Fruit fly (Drosophila melanogaster) whole organism, embryonic: ENCODE data around the gene CG15515.

ENCODE experiments used
- B-H1 ChIP-seq: fragments of 200-800 bp; sonication (Bioruptor generic); IDR thresholded peaks from 3 replicates; pipeline ENCODE4 v1.3.6; 2022; ENCODE audit warnings: missing biosample characterization, missing genetic modification characterization
- BEAF-32 ChIP-seq: fragments of 200-800 bp; sonication (Bioruptor generic); optimal IDR thresholded peaks from 3 replicates; lab custom pipeline; 2017; ENCODE audit warnings: missing biosample characterization, missing genetic modification characterization, mild to moderate bottlenecking, moderate library complexity, missing genetic modification reagents
- CG10274 ChIP-seq: fragments of 200-800 bp; sonication (Bioruptor generic); optimal IDR thresholded peaks from 3 replicates; lab custom pipeline; 2017; ENCODE audit warnings: missing biosample characterization, mild to moderate bottlenecking, missing genetic modification characterization
- CG11093 ChIP-seq: fragments of 200-800 bp; sonication (Bioruptor generic); IDR thresholded peaks from 3 replicates; pipeline ENCODE4 v1.3.6; 2022; ENCODE audit warnings: missing biosample characterization, missing genetic modification characterization
- CG12744 ChIP-seq: fragments of 200-800 bp; sonication (Bioruptor generic); optimal IDR thresholded peaks from 2 replicates; lab custom pipeline; 2016; ENCODE audit warnings: missing biosample characterization, missing genetic modification characterization
- CG13296 ChIP-seq: fragments of 200-800 bp; sonication (Bioruptor generic); optimal IDR thresholded peaks from 3 replicates; lab custom pipeline; 2018; ENCODE audit warnings: missing biosample characterization, mild to moderate bottlenecking, missing genetic modification characterization
- CG14014 ChIP-seq: fragments of 200-800 bp; sonication (Bioruptor generic); IDR thresholded peaks from 2 replicates; pipeline ENCODE4 v1.3.6; 2022; ENCODE audit warnings: missing biosample characterization, missing genetic modification characterization
- CG15601 ChIP-seq: fragments of 200-800 bp; sonication (Bioruptor generic); optimal IDR thresholded peaks from 3 replicates; lab custom pipeline; 2019; ENCODE audit warnings: missing biosample characterization, mild to moderate bottlenecking, missing genetic modification characterization, moderate library complexity
- CG2129 ChIP-seq: fragments of 200-800 bp; sonication (Bioruptor generic); IDR thresholded peaks from 2 replicates; pipeline ENCODE4 v1.3.6; 2022; ENCODE audit warnings: missing biosample characterization, missing genetic modification characterization; ENCODE audit not compliant: partially characterized antibody
- CG3281 ChIP-seq: fragments of 200-800 bp; sonication (Bioruptor generic); optimal IDR thresholded peaks from 3 replicates; lab custom pipeline; 2017; ENCODE audit warnings: missing biosample characterization, mild to moderate bottlenecking, missing genetic modification characterization
- CG33213 ChIP-seq: fragments of 200-800 bp; sonication (Bioruptor generic); optimal IDR thresholded peaks from 3 replicates; lab custom pipeline; 2016; ENCODE audit warnings: missing biosample characterization, missing genetic modification characterization
- CG3726 ChIP-seq: fragments of 200-800 bp; sonication (Bioruptor generic); IDR thresholded peaks from 3 replicates; pipeline ENCODE4, ENCODE4 v1.3.6; 2022; ENCODE audit warnings: missing biosample characterization, missing genetic modification characterization
- CG43689 ChIP-seq: fragments of 200-800 bp; sonication (Bioruptor generic); IDR thresholded peaks from 2 replicates; pipeline ENCODE4 v1.3.6; 2022; ENCODE audit warnings: missing biosample characterization, missing genetic modification characterization
- CG4617 ChIP-seq: fragments of 200-800 bp; sonication (Bioruptor generic); optimal IDR thresholded peaks from 3 replicates; lab custom pipeline; 2016; ENCODE audit warnings: missing biosample characterization, missing genetic modification characterization, borderline replicate concordance
- CG4854 ChIP-seq: fragments of 200-800 bp; sonication (Bioruptor generic); optimal IDR thresholded peaks from 2 replicates; lab custom pipeline; 2016; ENCODE audit warnings: missing biosample characterization, missing genetic modification characterization, inconsistent platforms
- CG8290 ChIP-seq, 3 experiments: fragments of 200-800 bp; sonication (Bioruptor generic); optimal IDR thresholded peaks; 2 replicates each; lab custom pipeline; 2016 to 2019; ENCODE audit warnings: missing biosample characterization in 3 of 3, missing genetic modification characterization in 3 of 3, mild to moderate bottlenecking in 2 of 3, moderate library complexity in 1 of 3
- CG8944 ChIP-seq: fragments of 200-800 bp; sonication (Bioruptor generic); optimal IDR thresholded peaks from 3 replicates; lab custom pipeline; 2016; ENCODE audit warnings: missing biosample characterization, missing genetic modification characterization
- CG9876 ChIP-seq: fragments of 200-800 bp; sonication (Bioruptor generic); optimal IDR thresholded peaks from 2 replicates; lab custom pipeline; 2016; ENCODE audit warnings: missing biosample characterization, missing genetic modification characterization
- CoRest ChIP-seq: fragments of 200-800 bp; sonication (Bioruptor generic); optimal IDR thresholded peaks from 3 replicates; lab custom pipeline; 2018; ENCODE audit warnings: missing biosample characterization, mild to moderate bottlenecking, missing genetic modification characterization, moderate library complexity
- D ChIP-seq, 2 experiments: fragments of 200-800 bp in 1 of 2; fragments of >200 bp in 1 of 2; sonication (Bioruptor generic) in 1 of 2; optimal IDR thresholded peaks; 2 replicates in 1 of 2; 3 replicates in 1 of 2; lab custom pipeline; 2017; ENCODE audit warnings: mild to moderate bottlenecking in 1 of 2, missing biosample characterization in 1 of 2, missing genetic modification characterization in 1 of 2, missing genetic modification reagents in 1 of 2
- D19B ChIP-seq: fragments of 200-800 bp; sonication (Bioruptor generic); optimal IDR thresholded peaks from 2 replicates; lab custom pipeline; 2017; ENCODE audit warnings: missing biosample characterization, mild to moderate bottlenecking, missing genetic modification characterization
- Fer1 ChIP-seq: fragments of 200-800 bp; sonication (Bioruptor generic); optimal IDR thresholded peaks from 2 replicates; lab custom pipeline; 2017; ENCODE audit warnings: missing biosample characterization, mild to moderate bottlenecking, missing genetic modification characterization
- HHEX ChIP-seq: fragments of 200-800 bp; sonication (Bioruptor generic); optimal IDR thresholded peaks from 3 replicates; lab custom pipeline; 2017; ENCODE audit warnings: missing biosample characterization, mild to moderate bottlenecking, missing genetic modification characterization, missing genetic modification reagents
- HmgZ ChIP-seq: fragments of 200-800 bp; sonication (Bioruptor generic); optimal IDR thresholded peaks from 2 replicates; lab custom pipeline; 2018; ENCODE audit warnings: missing biosample characterization, mild to moderate bottlenecking, missing genetic modification characterization
- Med ChIP-seq: fragments of 200-800 bp; sonication (Bioruptor generic); peaks from one replicate; lab custom pipeline; 2016; ENCODE audit warnings: missing biosample characterization, missing genetic modification characterization, mild to moderate bottlenecking, inconsistent platforms, moderate library complexity
- Mes4 ChIP-seq: fragments of 200-800 bp; sonication (Bioruptor generic); optimal IDR thresholded peaks from 2 replicates; lab custom pipeline; 2016; ENCODE audit warnings: missing biosample characterization, missing genetic modification characterization
- Nf-YB ChIP-seq: fragments of 200-800 bp; sonication (Bioruptor generic); optimal IDR thresholded peaks from 3 replicates; lab custom pipeline; 2019; ENCODE audit warnings: missing biosample characterization, mild to moderate bottlenecking, missing genetic modification characterization, moderate library complexity
- Ptx1 ChIP-seq: fragments of 200-800 bp; sonication (Bioruptor generic); IDR thresholded peaks from 2 replicates; pipeline ENCODE4 v1.3.6; 2022; ENCODE audit warnings: missing biosample characterization, missing genetic modification characterization
- Sin3A ChIP-seq: fragments of >200 bp; optimal IDR thresholded peaks from 2 replicates; lab custom pipeline; 2018
- Trl ChIP-seq, 3 experiments: fragments of >200 bp in 2 of 3; fragments of 200-800 bp in 1 of 3; sonication (Bioruptor generic) in 1 of 3; optimal IDR thresholded peaks; 2 replicates in 1 of 3; 3 replicates in 2 of 3; lab custom pipeline; 2016 to 2017; ENCODE audit warnings: missing biosample characterization in 1 of 3, missing genetic modification characterization in 1 of 3
- YL-1 ChIP-seq: fragments of 200-800 bp; sonication (Bioruptor generic); optimal IDR thresholded peaks from 3 replicates; lab custom pipeline; 2017; ENCODE audit warnings: missing biosample characterization, mild to moderate bottlenecking, missing genetic modification characterization
- abd-A ChIP-seq: fragments of 200-800 bp; sonication (Bioruptor generic); optimal IDR thresholded peaks from 3 replicates; lab custom pipeline; 2019; ENCODE audit warnings: missing biosample characterization, mild to moderate bottlenecking, missing genetic modification characterization, moderate library complexity
- ara ChIP-seq: fragments of 200-800 bp; sonication (Bioruptor generic); IDR thresholded peaks from 2 replicates; pipeline ENCODE4 v1.3.6; 2022; ENCODE audit warnings: missing biosample characterization, missing genetic modification characterization
- cato ChIP-seq: fragments of 200-800 bp; sonication (Bioruptor generic); optimal IDR thresholded peaks from 2 replicates; lab custom pipeline; 2016; ENCODE audit warnings: missing biosample characterization, missing genetic modification characterization, borderline replicate concordance
- chinmo ChIP-seq: fragments of 200-800 bp; sonication (Bioruptor generic); IDR thresholded peaks from 4 replicates; pipeline ENCODE4 v1.3.6; 2022; ENCODE audit warnings: missing biosample characterization, missing genetic modification characterization; ENCODE audit not compliant: partially characterized antibody
- crol ChIP-seq: fragments of 200-800 bp; sonication (Bioruptor generic); IDR thresholded peaks from 2 replicates; pipeline ENCODE4 v1.3.6; 2022; ENCODE audit warnings: missing biosample characterization, missing genetic modification characterization
- gsb-n ChIP-seq: fragments of 200-800 bp; sonication (Bioruptor generic); optimal IDR thresholded peaks from 3 replicates; lab custom pipeline; 2018; ENCODE audit warnings: missing biosample characterization, mild to moderate bottlenecking, missing genetic modification characterization
- h ChIP-seq: fragments of >200 bp; optimal IDR thresholded peaks from 2 replicates; lab custom pipeline; 2017
- her ChIP-seq: fragments of 200-800 bp; sonication (Bioruptor generic); optimal IDR thresholded peaks from 2 replicates; lab custom pipeline; 2016; ENCODE audit warnings: missing biosample characterization, missing genetic modification characterization
- hkb ChIP-seq, 2 experiments: fragments of 200-800 bp in 1 of 2; fragments of >200 bp in 1 of 2; sonication (Bioruptor generic) in 1 of 2; IDR thresholded peaks in 1 of 2; optimal IDR thresholded peaks in 1 of 2; 2 replicates each; pipeline versions ENCODE4 v1.3.6 to Lab custom; 2017 to 2022; ENCODE audit warnings: missing biosample characterization in 1 of 2, missing genetic modification characterization in 1 of 2
- ind ChIP-seq: fragments of 200-800 bp; sonication (Bioruptor generic); optimal IDR thresholded peaks from 3 replicates; lab custom pipeline; 2016; ENCODE audit warnings: missing biosample characterization, missing genetic modification characterization
- kah ChIP-seq: fragments of 200-800 bp; sonication (Bioruptor generic); optimal IDR thresholded peaks from 2 replicates; lab custom pipeline; 2018; ENCODE audit warnings: missing biosample characterization, mild to moderate bottlenecking, missing genetic modification characterization
- lilli ChIP-seq: fragments of 200-800 bp; sonication (Bioruptor generic); optimal IDR thresholded peaks from 3 replicates; lab custom pipeline; 2016; ENCODE audit warnings: missing biosample characterization, missing genetic modification characterization
- pros ChIP-seq: fragments of 200-800 bp; sonication (Bioruptor generic); optimal IDR thresholded peaks from 3 replicates; lab custom pipeline; 2019; ENCODE audit warnings: missing biosample characterization, mild to moderate bottlenecking, missing genetic modification characterization, moderate library complexity
- sens-2 ChIP-seq: fragments of 200-800 bp; sonication (Bioruptor generic); IDR thresholded peaks from 2 replicates; pipeline ENCODE4 v1.3.6; 2022; ENCODE audit warnings: missing biosample characterization, missing genetic modification characterization
- seq ChIP-seq: fragments of 200-800 bp; sonication (Bioruptor generic); IDR thresholded peaks from 2 replicates; pipeline ENCODE4 v1.3.6; 2022; ENCODE audit warnings: missing biosample characterization, missing genetic modification characterization
- ssp ChIP-seq: fragments of 200-800 bp; sonication (Bioruptor generic); IDR thresholded peaks from 2 replicates; pipeline ENCODE4 v1.3.6; 2022; ENCODE audit warnings: missing biosample characterization, missing genetic modification characterization
- tll ChIP-seq, 2 experiments: fragments of 200-800 bp in 1 of 2; fragments of >200 bp in 1 of 2; sonication (Bioruptor generic) in 1 of 2; optimal IDR thresholded peaks; 2 replicates each; lab custom pipeline; 2017 to 2019; ENCODE audit warnings: missing biosample characterization in 2 of 2, missing genetic modification characterization in 2 of 2, mild to moderate bottlenecking in 1 of 2, moderate library complexity in 1 of 2
- trem ChIP-seq: fragments of 200-800 bp; optimal IDR thresholded peaks from 3 replicates; lab custom pipeline; 2019; ENCODE audit warnings: missing biosample characterization, mild to moderate bottlenecking, missing genetic modification characterization, moderate library complexity
- zen ChIP-seq: fragments of 200-800 bp; sonication (Bioruptor generic); optimal IDR thresholded peaks from 3 replicates; lab custom pipeline; 2018; ENCODE audit warnings: missing biosample characterization, mild to moderate bottlenecking, missing genetic modification characterization, moderate library complexity

Gene CG15515

dm6 chr3R:29933007-29933464 is 27.8 kb downstream of the CG15515 start, which contains the start of the genes Cog7, CG42557 and CG42558 (continued):
- TF ChIP-seq CG4854 (GFP tag; lab: Kevin White, UChicago) (no peak), her (GFP tag; lab: Kevin White, UChicago) (no peak), CoRest (tag; lab: Kevin White, UChicago) (peak; percentile 2), ind (no peak), zen (tag; lab: Kevin White, UChicago) (no peak), CG4617 (peak; percentile 48), CG14014 (GFP tag; lab: Robert Waterston, UW) (no peak), D19B (no peak), CG43689 (GFP tag; lab: Robert Waterston, UW) (no peak), cato (GFP tag; lab: Kevin White, UChicago) (no peak), D (optimal IDR thresholded peaks at IDR 0.05; lab: Kevin White, UChicago) (no peak), D (GFP tag; optimal IDR thresholded peaks at IDR 0.05; lab: Kevin White, UChicago) (no peak), trem (tag; lab: Kevin White, UChicago) (no peak), Ptx1 (GFP tag; lab: Robert Waterston, UW) (no peak), Med (GFP tag; lab: Kevin White, UChicago) (no peak), pros (no peak), HHEX (no peak), CG3281 (GFP tag; lab: Kevin White, UChicago) (no peak), tll (GFP tag; optimal IDR thresholded peaks at IDR 0.05; lab: Kevin White, UChicago) (no peak), CG8944 (no peak), YL-1 (GFP tag; lab: Kevin White, UChicago) (peak; percentile 69), BEAF-32 (GFP tag; lab: Kevin White, UChicago) (peak; percentile 22), seq (GFP tag; lab: Robert Waterston, UW) (no peak), CG15601 (no peak), CG9876 (GFP tag; lab: Kevin White, UChicago) (no peak), h (no peak), Nf-YB (GFP tag; lab: Kevin White, UChicago) (no peak), CG11093 (GFP tag; lab: Robert Waterston, UW) (no peak), CG33213 (GFP tag; lab: Kevin White, UChicago) (no peak), sens-2 (GFP tag; lab: Robert Waterston, UW) (no peak), CG2129 (GFP tag; lab: Robert Waterston, UW) (no peak), B-H1 (GFP tag; lab: Robert Waterston, UW) (no peak), Mes4 (no peak), ssp (no peak), CG13296 (GFP tag; lab: Kevin White, UChicago) (no peak), gsb-n (tag; lab: Kevin White, UChicago) (no peak), chinmo (no peak), Fer1 (GFP tag; lab: Kevin White, UChicago) (no peak), hkb (optimal IDR thresholded peaks at IDR 0.05; lab: Kevin White, UChicago) (no peak), hkb (GFP tag; IDR thresholded peaks at IDR 0.05; lab: Robert Waterston, UW) (no peak), Trl (optimal IDR thresholded peaks at IDR 0.05; lab: Kevin White, UChicago) (no peak), Trl (GFP tag; optimal IDR thresholded peaks at IDR 0.05; lab: Kevin White, UChicago) (no peak), lilli (GFP tag; lab: Kevin White, UChicago) (no peak), CG10274 (GFP tag; lab: Kevin White, UChicago) (no peak), CG8290 (GFP tag; optimal IDR thresholded peaks at IDR 0.05; lab: Kevin White, UChicago) (no peak), CG8290 (tag; optimal IDR thresholded peaks at IDR 0.05; lab: Kevin White, UChicago) (no peak), ara (GFP tag; lab: Robert Waterston, UW) (no peak), abd-A (tag; lab: Kevin White, UChicago) (no peak), CG3726 (GFP tag; lab: Robert Waterston, UW) (no peak), kah (GFP tag; lab: Kevin White, UChicago) (no peak), Sin3A (lab: Kevin White, UChicago) (peak; percentile 74), HmgZ (tag; lab: Kevin White, UChicago) (no peak), CG12744 (GFP tag; lab: Kevin White, UChicago) (no peak), crol (GFP tag; lab: Robert Waterston, UW) (no peak)
